Worm (Caenorhabditis elegans) whole organism, L1 larva: ENCODE measurements around the gene F46C5.7.

ENCODE experiments used
- C34B4.2 ChIP-seq: sonication (generic microtip); optimal IDR thresholded peaks from 2 replicates; lab custom pipeline; 2017; ENCODE audit warnings: mild to moderate bottlenecking, missing genetic modification characterization, missing compliant biosample characterization
- F16B12.6 ChIP-seq: fragments of 150-350 bp; optimal IDR thresholded peaks from 2 replicates; lab custom pipeline; 2014; ENCODE audit warnings: missing biosample characterization, missing genetic modification characterization
- aha-1 ChIP-seq: fragments of 150-350 bp; optimal IDR thresholded peaks from 2 replicates; lab custom pipeline; 2014; ENCODE audit warnings: missing biosample characterization, missing genetic modification characterization
- alr-1 ChIP-seq: fragments of 200-800 bp; sonication (Bioruptor generic); optimal IDR thresholded peaks from 2 replicates; lab custom pipeline; 2018; ENCODE audit warnings: borderline replicate concordance, mild to moderate bottlenecking, missing genetic modification characterization, missing compliant biosample characterization
- aly-2 ChIP-seq: fragments of 150-350 bp; optimal IDR thresholded peaks from 2 replicates; lab custom pipeline; 2014; ENCODE audit warnings: missing biosample characterization, missing genetic modification characterization
- blmp-1 ChIP-seq: fragments of 150-350 bp; optimal IDR thresholded peaks from 2 replicates; lab custom pipeline; 2014; ENCODE audit warnings: missing biosample characterization, missing genetic modification characterization
- ceh-63 ChIP-seq: fragments of 200-800 bp; sonication (Bioruptor generic); optimal IDR thresholded peaks from 2 replicates; lab custom pipeline; 2018; ENCODE audit warnings: mild to moderate bottlenecking, missing genetic modification characterization, missing compliant biosample characterization
- ceh-8 ChIP-seq: fragments of 200-800 bp; sonication (Bioruptor generic); optimal IDR thresholded peaks from 2 replicates; lab custom pipeline; 2018; ENCODE audit warnings: mild to moderate bottlenecking, missing genetic modification characterization, moderate library complexity, missing compliant biosample characterization
- ceh-88 ChIP-seq: fragments of 200-800 bp; sonication (Bioruptor generic); IDR thresholded peaks from 2 replicates; pipeline ENCODE4 v1.3.6; 2022; ENCODE audit warnings: missing genetic modification characterization, missing compliant biosample characterization
- ceh-90 ChIP-seq: sonication (generic microtip); optimal IDR thresholded peaks from 2 replicates; lab custom pipeline; 2016; ENCODE audit warnings: missing genetic modification characterization, missing compliant biosample characterization
- ces-1 ChIP-seq: fragments of 150-350 bp; optimal IDR thresholded peaks from 2 replicates; lab custom pipeline; 2014; ENCODE audit warnings: missing biosample characterization, missing genetic modification reagents, missing genetic modification characterization
- dpl-1 ChIP-seq, 3 experiments: fragments of 150-350 bp in 2 of 3; sonication (generic microtip) in 1 of 3; optimal IDR thresholded peaks; 2 replicates each; lab custom pipeline; 2014 to 2017; ENCODE audit warnings: missing biosample characterization in 3 of 3, missing genetic modification characterization in 3 of 3, missing genetic modification reagents in 3 of 3
- dsc-1 ChIP-seq: sonication (generic microtip); optimal IDR thresholded peaks from 2 replicates; lab custom pipeline; 2016; ENCODE audit warnings: mild to moderate bottlenecking, missing genetic modification characterization, missing compliant biosample characterization
- efl-1 ChIP-seq, 4 experiments: fragments of 150-350 bp; optimal IDR thresholded peaks in 3 of 4; peaks in 1 of 4; 1 replicate in 1 of 4; 2 replicates in 3 of 4; lab custom pipeline; 2014; ENCODE audit warnings: missing biosample characterization in 2 of 4, missing genetic modification characterization in 2 of 4, missing genetic modification reagents in 2 of 4
- efl-3 ChIP-seq: fragments of 200-800 bp; sonication (Bioruptor generic); optimal IDR thresholded peaks from 2 replicates; lab custom pipeline; 2018; ENCODE audit warnings: mild to moderate bottlenecking, missing genetic modification characterization, missing compliant biosample characterization
- egl-27 ChIP-seq, 2 experiments: fragments of 150-350 bp in 1 of 2; sonication (generic microtip); optimal IDR thresholded peaks; 3 replicates each; lab custom pipeline; 2017 to 2018; ENCODE audit warnings: missing biosample characterization in 2 of 2, missing genetic modification characterization in 2 of 2, missing genetic modification reagents in 2 of 2
- elt-3 ChIP-seq, 6 experiments: fragments of 150-350 bp in 1 of 6; sonication (generic microtip); optimal IDR thresholded peaks; 2 replicates each; lab custom pipeline; 2017 to 2018; ENCODE audit warnings: missing biosample characterization in 6 of 6, missing genetic modification characterization in 6 of 6, inconsistent platforms in 1 of 6
- ets-5 ChIP-seq: fragments of 200-800 bp; sonication (Bioruptor generic); IDR thresholded peaks from 2 replicates; pipeline ENCODE4 v1.3.6; 2022; ENCODE audit warnings: missing genetic modification characterization, missing compliant biosample characterization
- fkh-4 ChIP-seq: sonication (generic microtip); optimal IDR thresholded peaks from 2 replicates; lab custom pipeline; 2016; ENCODE audit warnings: missing compliant biosample characterization, missing genetic modification characterization, borderline replicate concordance
- fos-1 ChIP-seq: fragments of 150-350 bp; optimal IDR thresholded peaks from 2 replicates; lab custom pipeline; 2014; ENCODE audit warnings: missing biosample characterization, missing genetic modification characterization
- grh-1 ChIP-seq: fragments of 200-800 bp; sonication (Bioruptor generic); IDR thresholded peaks from 2 replicates; pipeline ENCODE4 v1.3.6; 2022; ENCODE audit warnings: missing genetic modification reagents, missing genetic modification characterization, missing compliant biosample characterization
- hlh-17 ChIP-seq: fragments of 200-800 bp; sonication (Bioruptor generic); optimal IDR thresholded peaks from 2 replicates; lab custom pipeline; 2018; ENCODE audit warnings: missing genetic modification characterization, mild to moderate bottlenecking, missing compliant biosample characterization, moderate library complexity, borderline replicate concordance
- hlh-4 ChIP-seq: sonication (generic microtip); optimal IDR thresholded peaks from 2 replicates; lab custom pipeline; 2016; ENCODE audit warnings: mild to moderate bottlenecking, missing genetic modification characterization, missing compliant biosample characterization
- irx-1 ChIP-seq: sonication (generic microtip); optimal IDR thresholded peaks from 2 replicates; lab custom pipeline; 2016; ENCODE audit warnings: missing genetic modification characterization, missing compliant biosample characterization
- isw-1 ChIP-seq: fragments of 200-800 bp; sonication (Bioruptor generic); IDR thresholded peaks from 2 replicates; pipeline ENCODE4 v1.3.6; 2022; ENCODE audit warnings: missing genetic modification characterization, missing compliant biosample characterization
- jun-1 ChIP-seq: fragments of 150-350 bp; optimal IDR thresholded peaks from 2 replicates; lab custom pipeline; 2014; ENCODE audit warnings: missing biosample characterization, missing genetic modification reagents, missing genetic modification characterization
- lin-14 ChIP-seq: fragments of 200-800 bp; sonication (Bioruptor generic); optimal IDR thresholded peaks from 2 replicates; lab custom pipeline; 2018; ENCODE audit warnings: mild to moderate bottlenecking, missing genetic modification characterization, moderate library complexity, missing compliant biosample characterization
- lin-35 ChIP-seq, 2 experiments: fragments of 150-350 bp; optimal IDR thresholded peaks; 2 replicates each; lab custom pipeline; 2014; ENCODE audit warnings: missing biosample characterization in 2 of 2, missing genetic modification characterization in 2 of 2, missing genetic modification reagents in 2 of 2
- lir-3 ChIP-seq: sonication (generic microtip); optimal IDR thresholded peaks from 2 replicates; lab custom pipeline; 2016; ENCODE audit warnings: mild to moderate bottlenecking, missing genetic modification characterization, moderate library complexity, missing compliant biosample characterization; ENCODE audit not compliant: poor library complexity
- mab-9 ChIP-seq: fragments of 200-800 bp; sonication (Bioruptor generic); IDR thresholded peaks from 2 replicates; pipeline ENCODE4 v1.3.6; 2022; ENCODE audit warnings: missing genetic modification reagents, missing genetic modification characterization, missing compliant biosample characterization
- mef-2 ChIP-seq: fragments of 150-350 bp; optimal IDR thresholded peaks from 2 replicates; lab custom pipeline; 2014; ENCODE audit warnings: missing biosample characterization, missing genetic modification characterization
- nhr-12 ChIP-seq: sonication (generic microtip); optimal IDR thresholded peaks from 2 replicates; lab custom pipeline; 2017; ENCODE audit warnings: missing biosample characterization, missing genetic modification characterization
- nhr-19 ChIP-seq: fragments of 200-800 bp; sonication (Bioruptor generic); conservative IDR thresholded peaks from 2 replicates; pipeline ENCODE4 v1.3.6; 2022; ENCODE audit warnings: missing genetic modification characterization, missing compliant biosample characterization
- nhr-237 ChIP-seq: fragments of 150-350 bp; optimal IDR thresholded peaks from 2 replicates; lab custom pipeline; 2014; ENCODE audit warnings: missing biosample characterization, missing genetic modification characterization
- nhr-71 ChIP-seq: sonication (generic microtip); optimal IDR thresholded peaks from 2 replicates; lab custom pipeline; 2016; ENCODE audit warnings: mild to moderate bottlenecking, missing genetic modification characterization, moderate library complexity, missing compliant biosample characterization
- nhr-77 ChIP-seq: fragments of 150-350 bp; optimal IDR thresholded peaks from 2 replicates; lab custom pipeline; 2014; ENCODE audit warnings: missing biosample characterization, missing genetic modification characterization
- nhr-84 ChIP-seq: sonication (generic microtip); optimal IDR thresholded peaks from 2 replicates; lab custom pipeline; 2017; ENCODE audit warnings: missing biosample characterization, missing genetic modification characterization
- nhr-85 ChIP-seq: sonication (generic microtip); peaks from one replicate; lab custom pipeline; 2016; ENCODE audit warnings: missing genetic modification characterization, inconsistent platforms, missing compliant biosample characterization
- nhr-90 ChIP-seq: sonication (generic microtip); optimal IDR thresholded peaks from 2 replicates; lab custom pipeline; 2016; ENCODE audit warnings: mild to moderate bottlenecking, missing genetic modification characterization, missing compliant biosample characterization; ENCODE audit not compliant: poor library complexity
- pax-3 ChIP-seq: fragments of 200-800 bp; sonication (Bioruptor generic); optimal IDR thresholded peaks from 2 replicates; lab custom pipeline; 2018; ENCODE audit warnings: mild to moderate bottlenecking, missing genetic modification characterization, moderate library complexity, missing compliant biosample characterization
- pqm-1 ChIP-seq: sonication (generic microtip); optimal IDR thresholded peaks from 3 replicates; lab custom pipeline; 2017; ENCODE audit warnings: missing biosample characterization, missing genetic modification characterization
- snpc-4 ChIP-seq: fragments of 150-350 bp; optimal IDR thresholded peaks from 2 replicates; lab custom pipeline; 2014; ENCODE audit warnings: missing biosample characterization, missing genetic modification characterization
- snu-23 ChIP-seq: sonication (generic microtip); optimal IDR thresholded peaks from 2 replicates; lab custom pipeline; 2016; ENCODE audit warnings: missing genetic modification characterization, missing compliant biosample characterization
- sptf-1 ChIP-seq: fragments of 150-350 bp; optimal IDR thresholded peaks from 2 replicates; lab custom pipeline; 2014; ENCODE audit warnings: missing biosample characterization, missing genetic modification characterization
- sup-37 ChIP-seq: fragments of 200-800 bp; sonication (Bioruptor generic); optimal IDR thresholded peaks from 2 replicates; lab custom pipeline; 2018; ENCODE audit warnings: mild to moderate bottlenecking, missing genetic modification characterization, missing compliant biosample characterization
- swsn-7 ChIP-seq: sonication (generic microtip); optimal IDR thresholded peaks from 2 replicates; lab custom pipeline; 2016; ENCODE audit warnings: missing genetic modification characterization, missing compliant biosample characterization
- unc-98 ChIP-seq: fragments of 200-800 bp; sonication (Bioruptor generic); IDR thresholded peaks from 2 replicates; pipeline ENCODE4 v1.3.6; 2022; ENCODE audit warnings: missing genetic modification characterization, missing compliant biosample characterization
- vab-15 ChIP-seq: sonication (generic microtip); optimal IDR thresholded peaks from 2 replicates; lab custom pipeline; 2017; ENCODE audit warnings: missing genotype, mild to moderate bottlenecking, missing genetic modification characterization, missing compliant biosample characterization
- zag-1 ChIP-seq: fragments of 150-350 bp; optimal IDR thresholded peaks from 2 replicates; lab custom pipeline; 2014; ENCODE audit warnings: missing biosample characterization, missing genetic modification characterization

Gene F46C5.7

ce11 chrII:8845932-8846331 is 6.8 kb downstream of the F46C5.7 start (continued):
- TF ChIP-seq nhr-237 (tag; lab: Kevin White, UChicago) (no peak), nhr-90 (tag; lab: Kevin White, UChicago) (no peak), sptf-1 (tag; lab: Kevin White, UChicago) (no peak), ceh-8 (no peak), efl-3 (GFP tag; lab: Kevin White, UChicago) (no peak), jun-1 (tag; lab: Kevin White, UChicago) (no peak), hlh-4 (tag; lab: Kevin White, UChicago) (no peak), mab-9 (no peak), ces-1 (GFP tag; lab: Kevin White, UChicago) (no peak), nhr-71 (tag; lab: Kevin White, UChicago) (peak; percentile 9), ceh-90 (no peak), aly-2 (no peak), lin-35 (GFP tag; optimal IDR thresholded peaks at IDR 0.05; lab: Kevin White, UChicago) (peak in 1 of 2 experiments; percentile 16), nhr-19 (GFP tag; lab: Robert Waterston, UW) (no peak; the same call in 1 of the 2 replicates), lir-3 (tag; lab: Kevin White, UChicago) (no peak), grh-1 (no peak), dpl-1 (GFP tag; optimal IDR thresholded peaks at IDR 0.05; lab: Kevin White, UChicago) (no peak), pax-3 (no peak), fos-1 (tag; lab: Kevin White, UChicago) (no peak), ceh-63 (GFP tag; lab: Kevin White, UChicago) (no peak), dsc-1 (no peak), F16B12.6 (tag; lab: Kevin White, UChicago) (no peak), sup-37 (GFP tag; lab: Kevin White, UChicago) (no peak), zag-1 (tag; lab: Kevin White, UChicago) (no peak), nhr-12 (tag; lab: Kevin White, UChicago) (no peak), pqm-1 (tag; lab: Kevin White, UChicago) (no peak), aha-1 (no peak), isw-1 (GFP tag; lab: Robert Waterston, UW) (no peak)

- peak; percentile 32 for TF ChIP-seq nhr-85
- no peak for TF ChIP-seq vab-15 (tag; lab: Kevin White, UChicago)
- TF ChIP-seq efl-1 (optimal IDR thresholded peaks at IDR 0.05; lab: Kevin White, UChicago) = no peak
- peak in 1 of 2 experiments; percentile 81 for TF ChIP-seq efl-1 (GFP tag; optimal IDR thresholded peaks at IDR 0.05 in 1 of 2; lab: Kevin White, UChicago)
- no peak for TF ChIP-seq dpl-1 (GFP tag; optimal IDR thresholded peaks at IDR 0.05; lab: Kevin White, UChicago)
- no peak for TF ChIP-seq egl-27 (tag; optimal IDR thresholded peaks at IDR 0.05; lab: Kevin White, UChicago)
- no peak for TF ChIP-seq jun-1 (tag; lab: Kevin White, UChicago)
- no peak for TF ChIP-seq nhr-84 (tag; lab: Kevin White, UChicago)
- TF ChIP-seq ceh-88 (GFP tag; lab: Robert Waterston, UW) = no peak
- no peak for TF ChIP-seq unc-98
- no peak for TF ChIP-seq blmp-1 (tag; lab: Kevin White, UChicago)
- TF ChIP-seq C34B4.2 = no peak
- no peak for TF ChIP-seq alr-1
- TF ChIP-seq, all 84 proteins: peak for 2
These were observed 9.9 kb downstream of the F46C5.7 start for ce11 chrII:8848984-8849383.

- TF ChIP-seq snpc-4 = no peak
- TF ChIP-seq mef-2 (tag; lab: Kevin White, UChicago) = no peak
- no peak for TF ChIP-seq hlh-17 (GFP tag; lab: Kevin White, UChicago)
- TF ChIP-seq fkh-4 (tag; lab: Kevin White, UChicago) = no peak
- TF ChIP-seq nhr-71 (tag; lab: Kevin White, UChicago) = peak; percentile 16
- no peak for TF ChIP-seq efl-1 (optimal IDR thresholded peaks at IDR 0.05; lab: Kevin White, UChicago)
- TF ChIP-seq efl-1 (GFP tag; optimal IDR thresholded peaks at IDR 0.05 in 1 of 2; lab: Kevin White, UChicago) = peak in 1 of 2 experiments; percentile 52
- TF ChIP-seq nhr-77 (tag; lab: Kevin White, UChicago) = no peak
- TF ChIP-seq elt-3 (tag; optimal IDR thresholded peaks at IDR 0.05; lab: Kevin White, UChicago) = peak in 2 of 6 experiments; percentile 20 to 22
- no peak for TF ChIP-seq irx-1 (tag; lab: Kevin White, UChicago)
- no peak for TF ChIP-seq swsn-7 (tag; lab: Kevin White, UChicago)
- peak; percentile 18 for TF ChIP-seq snu-23 (GFP tag; lab: Kevin White, UChicago)
- no peak for TF ChIP-seq ets-5 (GFP tag; lab: Robert Waterston, UW)
- peak; percentile 83 for TF ChIP-seq nhr-85
- peak; percentile 56 for TF ChIP-seq lin-14
- TF ChIP-seq blmp-1 (tag; lab: Kevin White, UChicago) = peak; percentile 94
These were observed 13.0 kb downstream of the F46C5.7 start, which contains the start of gene oac-46 for ce11 chrII:8851996-8852587. oac-46 (minus strand) TSS chrII:8852096.
